Worm (Caenorhabditis elegans) whole organism, late embryonic: Measurements from ENCODE around the gene sta-2.

Experiments used
- lin-11 ChIP-seq: fragments of 200-800 bp; sonication (Bioruptor generic); optimal IDR thresholded peaks from 2 replicates; lab custom pipeline; 2018; ENCODE audit warnings: mild to moderate bottlenecking, missing genetic modification characterization, missing compliant biosample characterization
- nhr-11 ChIP-seq: fragments of 150-350 bp; optimal IDR thresholded peaks from 2 replicates; lab custom pipeline; 2014; ENCODE audit warnings: missing biosample characterization, missing genetic modification characterization
- sox-4 ChIP-seq: sonication (generic microtip); optimal IDR thresholded peaks from 2 replicates; lab custom pipeline; 2017; ENCODE audit warnings: mild to moderate bottlenecking, missing genetic modification characterization, inconsistent platforms, missing compliant biosample characterization

- TF ChIP-seq lin-11 = no peak
- no peak for TF ChIP-seq nhr-11
- no peak for TF ChIP-seq sox-4 (tag; lab: Kevin White, UChicago)
These were observed 29.8 kb upstream of the sta-2 start for ce11 chrV:9711174-9711573.
